Worm (Caenorhabditis elegans): ENCODE results near the gene mec-1.

ce11 chrV:6926633-6927032 lies 29.7 kb upstream of the mec-1 start:
- TF ChIP-seq daf-19 (GFP tag; conservative IDR thresholded peaks at IDR 0.05) (no peak), ceh-44 (GFP tag; IDR thresholded peaks at IDR 0.05) (no peak), zip-11 (GFP tag; IDR thresholded peaks at IDR 0.05) (no peak), snpc-4 (tag; optimal IDR thresholded peaks at IDR 0.05) (no peak), arid-1 (GFP tag; conservative IDR thresholded peaks at IDR 0.05) (no peak)

Data from whole organism, L4 larva.